Fruit fly (Drosophila melanogaster) whole organism, wandering third instar larva: Measurements from ENCODE around the gene Ube3a.

Experiments
- Sp1 ChIP-seq: fragments of 200-800 bp; sonication (Bioruptor generic); optimal IDR thresholded peaks from 3 replicates; lab custom pipeline; 2019; ENCODE audit warnings: missing biosample characterization, mild to moderate bottlenecking, missing genetic modification characterization, moderate library complexity
- ey ChIP-seq: fragments of 200-800 bp; sonication (Bioruptor generic); optimal IDR thresholded peaks from 2 replicates; lab custom pipeline; 2016; ENCODE audit warnings: missing biosample characterization, missing genetic modification characterization
- psq ChIP-seq: fragments of 200-800 bp; sonication (Bioruptor generic); optimal IDR thresholded peaks from 3 replicates; lab custom pipeline; 2017; ENCODE audit warnings: missing biosample characterization, mild to moderate bottlenecking, missing genetic modification characterization, moderate library complexity
- sv ChIP-seq: fragments of 200-800 bp; sonication (Bioruptor generic); optimal IDR thresholded peaks from 3 replicates; lab custom pipeline; 2016; ENCODE audit warnings: missing biosample characterization, missing genetic modification characterization
- usp ChIP-seq: fragments of >200 bp; optimal IDR thresholded peaks from 2 replicates; lab custom pipeline; 2017; ENCODE audit warnings: missing biosample characterization, missing genetic modification characterization

dm6 chr3L:11241949-11242348 lies 31.6 kb upstream of the Ube3a start:
- TF ChIP-seq psq, result no peak
- no peak for TF ChIP-seq Sp1 (GFP tag; lab: Kevin White, UChicago)
- TF ChIP-seq sv (GFP tag; lab: Kevin White, UChicago), result no peak
- no peak for TF ChIP-seq ey (GFP tag; lab: Kevin White, UChicago)
- TF ChIP-seq usp (GFP tag; lab: Kevin White, UChicago), result no peak
